Worm (Caenorhabditis elegans) whole organism, L4 larva: ENCODE results near the gene rps-29.

Experiments used
- D1046.2 ChIP-seq: fragments of 200-800 bp; sonication (Bioruptor generic); IDR thresholded peaks from 2 replicates; pipeline ENCODE4 v1.3.6; 2022; ENCODE audit warnings: missing genetic modification characterization, missing compliant biosample characterization
- F44E2.7 ChIP-seq: fragments of 200-800 bp; sonication (Bioruptor generic); IDR thresholded peaks from 2 replicates; pipeline ENCODE4 v2.1.2; 2022; ENCODE audit warnings: missing genetic modification characterization, missing compliant biosample characterization
- T26A8.4 ChIP-seq: fragments of 200-800 bp; sonication (Bioruptor generic); IDR thresholded peaks from 2 replicates; pipeline ENCODE4 v1.3.6; 2022; ENCODE audit warnings: missing genetic modification characterization, missing compliant biosample characterization
- Y5F2A.4 ChIP-seq: fragments of 200-800 bp; sonication (Bioruptor generic); optimal IDR thresholded peaks from 2 replicates; lab custom pipeline; 2018; ENCODE audit warnings: mild to moderate bottlenecking, missing genetic modification characterization, missing compliant biosample characterization
- aha-1 ChIP-seq: fragments of 150-350 bp; peaks from one replicate; lab custom pipeline; 2014; ENCODE audit warnings: missing biosample characterization, missing genetic modification characterization
- ama-1 ChIP-seq: fragments of 150-350 bp; optimal IDR thresholded peaks from 2 replicates; lab custom pipeline; 2014; ENCODE audit warnings: inconsistent platforms, mixed read lengths
- ceh-28 ChIP-seq: fragments of 150-350 bp; optimal IDR thresholded peaks from 2 replicates; lab custom pipeline; 2014; ENCODE audit warnings: missing biosample characterization, missing genetic modification reagents, missing genetic modification characterization
- ceh-32 ChIP-seq: sonication (generic microtip); optimal IDR thresholded peaks from 2 replicates; lab custom pipeline; 2016; ENCODE audit warnings: mild to moderate bottlenecking, missing genetic modification characterization, missing compliant biosample characterization; ENCODE audit not compliant: poor library complexity
- ctbp-1 ChIP-seq: fragments of 200-800 bp; sonication (Bioruptor generic); IDR thresholded peaks from 2 replicates; pipeline ENCODE4 v1.3.6; 2022; ENCODE audit warnings: missing genetic modification reagents, missing genetic modification characterization, missing compliant biosample characterization
- daf-16 ChIP-seq, 3 experiments: sonication (generic microtip); optimal IDR thresholded peaks; 2 replicates each; lab custom pipeline; 2016 to 2017; ENCODE audit warnings: missing genetic modification characterization in 3 of 3, missing genetic modification reagents in 3 of 3, mild to moderate bottlenecking in 2 of 3, missing compliant biosample characterization in 2 of 3, missing biosample characterization in 1 of 3, moderate library complexity in 1 of 3
- dpl-1 ChIP-seq: fragments of 150-350 bp; optimal IDR thresholded peaks from 2 replicates; lab custom pipeline; 2014; ENCODE audit warnings: missing biosample characterization, missing genetic modification reagents, missing genetic modification characterization
- duxl-1 ChIP-seq: sonication (generic microtip); optimal IDR thresholded peaks from 2 replicates; lab custom pipeline; 2016; ENCODE audit warnings: mild to moderate bottlenecking, missing genetic modification characterization, moderate library complexity, missing compliant biosample characterization; ENCODE audit not compliant: poor library complexity
- egl-27 ChIP-seq: sonication (generic microtip); optimal IDR thresholded peaks from 3 replicates; lab custom pipeline; 2017; ENCODE audit warnings: missing biosample characterization, missing genetic modification reagents, missing genetic modification characterization
- egl-43 ChIP-seq: fragments of 200-800 bp; sonication (Bioruptor generic); IDR thresholded peaks from 2 replicates; pipeline ENCODE4 v1.3.6; 2022; ENCODE audit warnings: missing genetic modification reagents, missing genetic modification characterization, missing compliant biosample characterization
- gei-8 ChIP-seq: fragments of 200-800 bp; sonication (Bioruptor generic); optimal IDR thresholded peaks from 2 replicates; lab custom pipeline; 2018; ENCODE audit warnings: mild to moderate bottlenecking, missing genetic modification characterization, missing compliant biosample characterization
- hmg-1.1 ChIP-seq: fragments of 200-800 bp; sonication (Bioruptor generic); IDR thresholded peaks from 2 replicates; pipeline ENCODE4 v1.3.6; 2022; ENCODE audit warnings: missing genetic modification reagents, missing genetic modification characterization, missing compliant biosample characterization
- lin-13 ChIP-seq: fragments of 150-350 bp; optimal IDR thresholded peaks from 2 replicates; lab custom pipeline; 2014; ENCODE audit warnings: missing biosample characterization, missing genetic modification reagents, missing genetic modification characterization
- lin-15B ChIP-seq: fragments of 150-350 bp; sonication (generic microtip); optimal IDR thresholded peaks from 3 replicates; lab custom pipeline; 2014; ENCODE audit warnings: missing biosample characterization, missing genetic modification characterization
- lin-29 ChIP-seq: fragments of 200-800 bp; sonication (Bioruptor generic); IDR thresholded peaks from 2 replicates; pipeline ENCODE4 v1.3.6; 2022; ENCODE audit warnings: missing genetic modification reagents, missing genetic modification characterization, missing compliant biosample characterization
- lin-38 ChIP-seq: fragments of 200-800 bp; sonication (Bioruptor generic); IDR thresholded peaks from 2 replicates; pipeline ENCODE4 v1.3.6; 2022; ENCODE audit warnings: missing genetic modification reagents, missing genetic modification characterization, missing compliant biosample characterization
- madf-5 ChIP-seq, 2 experiments: fragments of 200-800 bp; sonication (Bioruptor generic); IDR thresholded peaks; 2 replicates each; pipeline ENCODE4 v1.3.6; 2022; ENCODE audit warnings: missing compliant biosample characterization in 2 of 2, missing genetic modification characterization in 2 of 2
- mes-2 ChIP-seq: sonication (generic microtip); optimal IDR thresholded peaks from 2 replicates; lab custom pipeline; 2016; ENCODE audit warnings: missing genotype, mild to moderate bottlenecking, missing genetic modification characterization, missing compliant biosample characterization; ENCODE audit not compliant: poor library complexity, severe bottlenecking
- mxl-3 ChIP-seq: fragments of 200-800 bp; sonication (Bioruptor generic); optimal IDR thresholded peaks from 2 replicates; lab custom pipeline; 2018; ENCODE audit warnings: mild to moderate bottlenecking, missing genetic modification characterization, missing compliant biosample characterization
- nhr-25 ChIP-seq: sonication (generic microtip); optimal IDR thresholded peaks from 2 replicates; lab custom pipeline; 2017; ENCODE audit warnings: missing genetic modification characterization, mild to moderate bottlenecking, missing compliant biosample characterization, antibody characterized with exemption, moderate library complexity, borderline replicate concordance; ENCODE audit not compliant: insufficient read depth
- nhr-28 ChIP-seq: fragments of 150-350 bp; optimal IDR thresholded peaks from 2 replicates; lab custom pipeline; 2014; ENCODE audit warnings: missing biosample characterization, missing genetic modification characterization
- nhr-76 ChIP-seq: fragments of 150-350 bp; optimal IDR thresholded peaks from 2 replicates; lab custom pipeline; 2014; ENCODE audit warnings: missing biosample characterization, missing genetic modification characterization
- php-3 ChIP-seq: fragments of 200-800 bp; sonication (Bioruptor generic); IDR thresholded peaks from 2 replicates; pipeline ENCODE4 v1.3.6; 2022; ENCODE audit warnings: missing genetic modification reagents, missing genetic modification characterization, missing compliant biosample characterization
- pqm-1 ChIP-seq: sonication (generic microtip); optimal IDR thresholded peaks from 2 replicates; lab custom pipeline; 2017; ENCODE audit warnings: missing biosample characterization, missing genetic modification characterization
- skn-1 ChIP-seq: fragments of 150-350 bp; optimal IDR thresholded peaks from 2 replicates; lab custom pipeline; 2014; ENCODE audit warnings: missing biosample characterization, missing genetic modification characterization
- snpc-4 ChIP-seq: fragments of 150-350 bp; optimal IDR thresholded peaks from 2 replicates; lab custom pipeline; 2014; ENCODE audit warnings: missing biosample characterization, missing genetic modification characterization
- unc-39 ChIP-seq: sonication (generic microtip); optimal IDR thresholded peaks from 2 replicates; lab custom pipeline; 2017; ENCODE audit warnings: missing biosample characterization, missing genetic modification characterization
- unc-62 ChIP-seq, 3 experiments: fragments of 150-350 bp in 1 of 3; sonication (generic microtip); optimal IDR thresholded peaks in 2 of 3; peaks in 1 of 3; 1 replicate in 1 of 3; 2 replicates in 2 of 3; lab custom pipeline; 2014 to 2017; ENCODE audit warnings: missing biosample characterization in 3 of 3, missing genetic modification characterization in 3 of 3, missing genetic modification reagents in 3 of 3, missing genotype in 1 of 3
- zfp-2 ChIP-seq: sonication (generic microtip); optimal IDR thresholded peaks from 2 replicates; lab custom pipeline; 2016; ENCODE audit warnings: mild to moderate bottlenecking, missing genetic modification characterization, missing compliant biosample characterization
- ztf-11 ChIP-seq: fragments of 150-350 bp; optimal IDR thresholded peaks from 2 replicates; lab custom pipeline; 2014; ENCODE audit warnings: missing biosample characterization, missing genetic modification characterization
- ztf-7 ChIP-seq: fragments of 150-350 bp; optimal IDR thresholded peaks from 2 replicates; lab custom pipeline; 2014; ENCODE audit warnings: missing biosample characterization, missing genetic modification characterization

rps-29 gene

DNA sequence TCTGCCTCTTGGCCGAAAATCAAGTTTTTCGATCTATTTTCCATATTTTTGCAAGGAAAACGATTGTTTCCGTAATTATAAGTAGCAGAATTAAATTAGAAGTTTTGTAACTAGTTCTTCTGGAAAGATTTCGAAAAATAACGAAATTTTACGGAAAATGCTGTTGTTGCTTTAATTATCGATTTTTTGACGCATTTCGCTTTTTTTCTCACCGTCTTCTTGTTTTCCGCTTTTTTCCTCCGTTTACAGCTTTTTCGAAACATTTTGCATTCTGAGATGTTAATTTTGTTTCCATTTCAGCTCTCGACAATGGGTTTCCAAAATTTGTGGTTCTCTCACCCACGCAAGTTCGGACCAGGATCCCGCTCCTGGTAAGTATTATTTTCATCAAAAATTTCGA lies at the start of gene rps-29:
rps-29 (plus strand) TSS at position 301 of the 400 bp plus-strand sequence.
- TF ChIP-seq ctbp-1 = no peak
- TF ChIP-seq dpl-1 (GFP tag; lab: Kevin White, UChicago) = no peak
- TF ChIP-seq ama-1 = no peak
- TF ChIP-seq skn-1 (tag; lab: Kevin White, UChicago) = no peak
- no peak for TF ChIP-seq nhr-76 (tag; lab: Kevin White, UChicago)
- TF ChIP-seq pqm-1 (tag; lab: Kevin White, UChicago) = no peak
- TF ChIP-seq lin-38 (GFP tag; lab: Robert Waterston, UW) = no peak
- no peak for TF ChIP-seq daf-16 (GFP tag; optimal IDR thresholded peaks at IDR 0.05; lab: Kevin White, UChicago)
- TF ChIP-seq daf-16 (tag; optimal IDR thresholded peaks at IDR 0.05; lab: Kevin White, UChicago) = no peak
- peak; percentile 1 for TF ChIP-seq aha-1 (tag; lab: Kevin White, UChicago)
- peak; percentile 15 for TF ChIP-seq ceh-28

DNA sequence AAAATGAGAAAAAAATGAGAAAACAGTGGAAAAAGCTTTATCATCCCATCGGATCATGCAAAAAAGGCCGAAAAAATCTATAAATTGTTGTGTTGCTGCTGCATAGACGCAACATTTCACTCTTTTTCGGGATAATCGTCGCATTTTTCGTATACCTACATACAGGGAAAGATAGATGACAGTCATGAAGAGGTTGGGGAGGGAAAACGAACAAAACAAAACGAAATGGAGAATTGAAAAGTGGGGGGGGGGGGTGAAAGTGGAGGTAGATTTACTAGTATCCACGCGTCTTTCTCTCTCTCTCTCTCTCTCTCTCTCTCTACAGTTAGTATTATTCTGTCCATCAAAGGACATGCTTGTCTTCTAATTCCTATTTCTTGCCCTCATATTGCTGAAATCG lies 49.6 kb upstream of the rps-29 start:
- no peak for TF ChIP-seq F44E2.7
- no peak for TF ChIP-seq ztf-11 (tag; lab: Kevin White, UChicago)
- TF ChIP-seq php-3 = no peak

DNA sequence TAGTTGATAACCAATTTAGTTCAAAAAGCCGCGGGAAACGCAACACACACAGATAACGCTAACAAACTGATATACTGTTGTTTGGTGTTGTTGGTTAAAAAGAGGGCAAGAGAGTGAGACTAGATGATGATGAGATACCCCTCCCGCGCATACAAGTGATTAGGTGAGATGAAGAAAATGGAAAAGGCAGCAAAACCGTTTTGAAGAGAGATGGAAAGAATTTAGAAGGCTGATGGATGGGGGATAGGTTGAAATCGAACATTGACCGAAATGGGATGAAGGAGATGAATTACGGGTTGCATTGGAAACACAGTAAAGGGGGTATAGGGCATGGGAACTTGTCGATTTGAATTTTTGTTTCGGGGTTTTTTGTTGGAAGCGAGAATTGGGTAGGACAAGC lies 45.3 kb upstream of the rps-29 start:
- TF ChIP-seq mxl-3 (GFP tag; lab: Kevin White, UChicago) (peak; percentile 23), php-3 (no peak), pqm-1 (tag; lab: Kevin White, UChicago) (no peak), nhr-25 (tag; lab: Kevin White, UChicago) (no peak), nhr-28 (tag; lab: Kevin White, UChicago) (peak; percentile 6), mes-2 (tag; lab: Kevin White, UChicago) (no peak), unc-39 (no peak), unc-62 (GFP tag; optimal IDR thresholded peaks at IDR 0.05 in 1 of 2; lab: Kevin White, UChicago) (peak in 1 of 2 experiments; percentile 81), unc-62 (tag; optimal IDR thresholded peaks at IDR 0.05; lab: Kevin White, UChicago) (no peak), egl-27 (no peak)

- TF ChIP-seq aha-1 (tag; lab: Kevin White, UChicago) = peak; percentile 63
- TF ChIP-seq nhr-25 (tag; lab: Kevin White, UChicago) = peak; percentile 10
- no peak for TF ChIP-seq D1046.2 (GFP tag; lab: Robert Waterston, UW)
- peak; percentile 24 for TF ChIP-seq nhr-28 (tag; lab: Kevin White, UChicago)
Observed at ce11 chrIII:750028-750427, 44.1 kb upstream of the rps-29 start.

- TF ChIP-seq Y5F2A.4 (GFP tag; lab: Kevin White, UChicago) (no peak), zfp-2 (tag; lab: Kevin White, UChicago) (no peak), nhr-76 (tag; lab: Kevin White, UChicago) (no peak), ztf-7 (tag; lab: Kevin White, UChicago) (no peak)
Observed at ce11 chrIII:752326-752725, 41.8 kb upstream of the rps-29 start, which contains the start of gene pat-12. pat-12 (minus strand) TSS chrIII:752426.

DNA sequence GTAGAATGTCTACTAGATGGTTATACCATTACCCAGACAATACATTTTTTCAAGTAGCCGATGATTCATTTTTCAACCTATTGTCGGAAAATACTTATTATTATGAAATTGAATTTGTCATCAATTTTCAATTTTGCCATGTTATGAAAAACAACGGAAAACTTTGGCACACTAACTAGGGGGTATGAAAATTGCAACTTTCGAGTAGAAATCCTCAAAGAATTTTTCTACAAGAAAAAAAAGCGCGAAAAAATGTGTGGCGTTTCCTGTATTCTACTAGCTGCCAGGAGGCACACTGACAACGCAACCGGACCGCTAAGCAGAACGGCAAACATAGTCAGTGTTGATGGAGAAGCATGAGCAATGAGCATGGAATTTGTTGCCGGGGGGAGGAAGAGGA lies 39.7 kb upstream of the rps-29 start:
- no peak for TF ChIP-seq ceh-32 (tag; lab: Kevin White, UChicago)
- TF ChIP-seq snpc-4 (tag; lab: Kevin White, UChicago) = no peak
- 0 out of 2 replicates have a peak, but pooled peaks have one; percentile 10 for TF ChIP-seq lin-29 (GFP tag; lab: Robert Waterston, UW)
- TF ChIP-seq egl-43 = 0 out of 2 replicates have a peak, but pooled peaks have one; percentile 17
- peak; percentile 93 for TF ChIP-seq aha-1 (tag; lab: Kevin White, UChicago)
- TF ChIP-seq ztf-7 (tag; lab: Kevin White, UChicago) = no peak
- no peak for TF ChIP-seq lin-13 (GFP tag; lab: Kevin White, UChicago)
- TF ChIP-seq madf-5 (GFP tag; IDR thresholded peaks at IDR 0.05; lab: Robert Waterston, UW) = no peak
- TF ChIP-seq hmg-1.1 (GFP tag; lab: Robert Waterston, UW) = no peak
- TF ChIP-seq ztf-11 (tag; lab: Kevin White, UChicago) = no peak
- TF ChIP-seq lin-15B = no peak
- TF ChIP-seq T26A8.4 (GFP tag; lab: Robert Waterston, UW) = 0 out of 2 replicates have a peak, but pooled peaks have one; percentile 70
- TF ChIP-seq duxl-1 (tag; lab: Kevin White, UChicago) = no peak
- no peak for TF ChIP-seq gei-8 (GFP tag; lab: Kevin White, UChicago)
